Fruit fly (Drosophila melanogaster): ENCODE measurements around the gene salt.

The salt gene

dm6 chr3R:31724580-31725320, 29.8 kb downstream of the salt start (continued):
- TF ChIP-seq jigr1 (GFP tag; IDR thresholded peaks at IDR 0.05) (no peak), CG11093 (GFP tag; IDR thresholded peaks at IDR 0.05) (no peak), Bdp1 (GFP tag; optimal IDR thresholded peaks at IDR 0.05) (no peak), CG1792 (GFP tag; optimal IDR thresholded peaks at IDR 0.05) (no peak), wor (GFP tag; IDR thresholded peaks at IDR 0.05) (no peak), NFAT (GFP tag; IDR thresholded peaks at IDR 0.05) (peak; percentile 70), NC2α (GFP tag; optimal IDR thresholded peaks at IDR 0.05) (no peak), CG3065 (GFP tag; optimal IDR thresholded peaks at IDR 0.05) (no peak), h (optimal IDR thresholded peaks at IDR 0.05) (no peak), B-H2 (GFP tag; optimal IDR thresholded peaks at IDR 0.05) (no peak), zen (tag; optimal IDR thresholded peaks at IDR 0.05) (no peak), Hsf (GFP tag; optimal IDR thresholded peaks at IDR 0.05) (no peak), CG12155 (GFP tag; optimal IDR thresholded peaks at IDR 0.05) (no peak), H15 (GFP tag; IDR thresholded peaks at IDR 0.05) (no peak), CG3407 (GFP tag; optimal IDR thresholded peaks at IDR 0.05) (no peak), CG30431 (GFP tag; optimal IDR thresholded peaks at IDR 0.05) (no peak), sens-2 (GFP tag; IDR thresholded peaks at IDR 0.05) (no peak), Adf1 (GFP tag; IDR thresholded peaks at IDR 0.05) (peak; percentile 98), slou (GFP tag; optimal IDR thresholded peaks at IDR 0.05) (no peak), CG13123 (GFP tag; optimal IDR thresholded peaks at IDR 0.05) (no peak), Mrtf (GFP tag; IDR thresholded peaks at IDR 0.05) (no peak), caup (GFP tag; optimal IDR thresholded peaks at IDR 0.05; ENCODE audit: severe bottlenecking) (peak; percentile 9), Sox102F (GFP tag; optimal IDR thresholded peaks at IDR 0.05) (no peak), Dp (GFP tag; optimal IDR thresholded peaks at IDR 0.05) (no peak), abd-A (tag; optimal IDR thresholded peaks at IDR 0.05) (no peak), CG11723 (GFP tag; optimal IDR thresholded peaks at IDR 0.05) (no peak), pho (GFP tag; optimal IDR thresholded peaks at IDR 0.05) (no peak), Med (GFP tag) (peak; percentile 80), CG4617 (GFP tag; optimal IDR thresholded peaks at IDR 0.05; ENCODE audit: borderline replicate concordance) (no peak), ATbp (GFP tag; optimal IDR thresholded peaks at IDR 0.05) (no peak), bowl (GFP tag; IDR thresholded peaks at IDR 0.05) (no peak), Pdp1 (GFP tag; optimal IDR thresholded peaks at IDR 0.05) (no peak), Atf6 (GFP tag; IDR thresholded peaks at IDR 0.05) (0 out of 2 replicates have a peak, but pooled peaks have one; percentile 11), CG13775 (GFP tag; optimal IDR thresholded peaks at IDR 0.05) (no peak), CG12391 (tag; optimal IDR thresholded peaks at IDR 0.05) (no peak), sim (GFP tag; IDR thresholded peaks at IDR 0.05) (no peak), hkb (optimal IDR thresholded peaks at IDR 0.05) (no peak), hkb (GFP tag; IDR thresholded peaks at IDR 0.05) (peak; percentile 60; the same call in 1 of the 2 replicates), lilli (GFP tag; optimal IDR thresholded peaks at IDR 0.05) (peak; percentile 8), chinmo (GFP tag; IDR thresholded peaks at IDR 0.05; ENCODE audit: partially characterized antibody) (peak; percentile 63; the same call in 1 of the 4 replicates), Chrac-16 (GFP tag; optimal IDR thresholded peaks at IDR 0.05) (no peak), Oaz (GFP tag; IDR thresholded peaks at IDR 0.05) (no peak), PHDP (tag; optimal IDR thresholded peaks at IDR 0.05) (no peak), HmgD (GFP tag; optimal IDR thresholded peaks at IDR 0.05) (no peak), CG4282 (GFP tag; optimal IDR thresholded peaks at IDR 0.05) (no peak), CG7372 (GFP tag; IDR thresholded peaks at IDR 0.05) (no peak), CG2199 (GFP tag; IDR thresholded peaks at IDR 0.05) (peak; percentile 45; the same call in 2 of the 3 replicates), Ssrp (tag; optimal IDR thresholded peaks at IDR 0.05) (no peak), CG31365 (tag; optimal IDR thresholded peaks at IDR 0.05) (no peak), bigmax (GFP tag; optimal IDR thresholded peaks at IDR 0.05) (no peak), grn (GFP tag; optimal IDR thresholded peaks at IDR 0.05) (no peak)

Measured in whole organism, embryonic.